Worm (Caenorhabditis elegans) whole organism, mixed stage, embryonic: ENCODE measurements around the gene K08B5.1.

Experiments
- blmp-1 ChIP-seq: fragments of 150-350 bp; optimal IDR thresholded peaks from 2 replicates; lab custom pipeline; 2014; ENCODE audit warnings: missing biosample characterization, missing genetic modification characterization
- ham-2 ChIP-seq: fragments of 200-800 bp; sonication (Bioruptor generic); optimal IDR thresholded peaks from 2 replicates; lab custom pipeline; 2018; ENCODE audit warnings: mild to moderate bottlenecking, missing genetic modification characterization, missing compliant biosample characterization
- mab-5 ChIP-seq: fragments of 150-350 bp; optimal IDR thresholded peaks from 2 replicates; lab custom pipeline; 2014; ENCODE audit warnings: missing biosample characterization, missing genetic modification characterization
- mls-2 ChIP-seq: sonication (generic microtip); optimal IDR thresholded peaks from 2 replicates; lab custom pipeline; 2016; ENCODE audit warnings: mild to moderate bottlenecking, missing genetic modification characterization, moderate library complexity, missing compliant biosample characterization
- nhr-237 ChIP-seq: fragments of 150-350 bp; optimal IDR thresholded peaks from 2 replicates; lab custom pipeline; 2014; ENCODE audit warnings: missing biosample characterization, missing genetic modification characterization
- nhr-76 ChIP-seq: sonication (generic microtip); optimal IDR thresholded peaks from 2 replicates; lab custom pipeline; 2017; ENCODE audit warnings: missing biosample characterization, missing genetic modification characterization
- unc-62 ChIP-seq: fragments of 150-350 bp; optimal IDR thresholded peaks from 2 replicates; lab custom pipeline; 2014; ENCODE audit warnings: missing biosample characterization, missing genetic modification reagents, missing genetic modification characterization

DNA sequence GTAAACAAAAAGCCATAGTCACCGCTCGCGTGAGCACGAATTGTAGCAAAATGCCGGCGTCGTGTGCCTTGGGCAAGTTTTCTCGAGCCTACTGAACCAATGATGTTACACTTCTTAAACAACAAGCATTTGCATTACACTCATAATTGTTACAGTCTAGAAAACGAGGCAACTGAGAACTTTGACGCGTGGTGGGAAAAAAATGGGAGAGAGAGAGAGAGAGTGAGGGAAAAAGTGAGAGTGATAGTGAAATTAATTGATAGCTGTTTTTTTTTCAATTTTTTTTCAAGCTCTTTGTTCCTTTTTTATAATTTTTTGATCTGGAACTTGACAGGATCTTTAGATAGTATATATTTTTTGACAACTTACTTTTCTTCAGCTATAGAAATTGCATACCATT is 23.0 kb upstream of the K08B5.1 start:
- no peak for TF ChIP-seq mab-5 (tag; lab: Kevin White, UChicago)
- no peak for TF ChIP-seq unc-62 (GFP tag; lab: Kevin White, UChicago)
- TF ChIP-seq mls-2 (tag; lab: Kevin White, UChicago) = no peak
- TF ChIP-seq blmp-1 (tag; lab: Kevin White, UChicago) = no peak
- no peak for TF ChIP-seq nhr-76 (tag; lab: Kevin White, UChicago)
- TF ChIP-seq nhr-237 (tag; lab: Kevin White, UChicago) = no peak
- no peak for TF ChIP-seq ham-2 (GFP tag; lab: Kevin White, UChicago)
